Fruit fly (Drosophila melanogaster) whole organism, embryonic: ENCODE results near the gene fusl.
A peak's percentile ranks its signal among the peaks of the same experiment; 100 is the strongest.

Source experiments
- B-H2 ChIP-seq: fragments of 200-800 bp; sonication (Bioruptor generic); optimal IDR thresholded peaks from 2 replicates; lab custom pipeline; 2018; ENCODE audit warnings: missing biosample characterization, mild to moderate bottlenecking, missing genetic modification characterization
- BtbVII ChIP-seq: fragments of 200-800 bp; sonication (Bioruptor generic); optimal IDR thresholded peaks from 3 replicates; lab custom pipeline; 2017; ENCODE audit warnings: missing biosample characterization, mild to moderate bottlenecking, missing genetic modification characterization
- CG10959 ChIP-seq: fragments of 200-800 bp; sonication (Bioruptor generic); IDR thresholded peaks from 2 replicates; pipeline ENCODE4 v1.3.6; 2022; ENCODE audit warnings: missing biosample characterization, missing genetic modification characterization
- CG12071 ChIP-seq: fragments of 200-800 bp; sonication (Bioruptor generic); optimal IDR thresholded peaks from 3 replicates; lab custom pipeline; 2018; ENCODE audit warnings: missing biosample characterization, mild to moderate bottlenecking, missing genetic modification characterization
- CG12942 ChIP-seq: fragments of 200-800 bp; sonication (Bioruptor generic); optimal IDR thresholded peaks from 3 replicates; lab custom pipeline; 2016; ENCODE audit warnings: missing biosample characterization, missing genetic modification characterization
- CG13287 ChIP-seq: fragments of 200-800 bp; sonication (Bioruptor generic); IDR thresholded peaks from 2 replicates; pipeline ENCODE4 v1.3.6; 2022; ENCODE audit warnings: missing biosample characterization, missing genetic modification characterization; ENCODE audit not compliant: partially characterized antibody
- CG13775 ChIP-seq: fragments of 200-800 bp; sonication (Bioruptor generic); optimal IDR thresholded peaks from 3 replicates; lab custom pipeline; 2017; ENCODE audit warnings: missing biosample characterization, mild to moderate bottlenecking, missing genetic modification characterization
- CG14441 ChIP-seq: fragments of 200-800 bp; sonication (Bioruptor generic); IDR thresholded peaks from 2 replicates; pipeline ENCODE4 v1.3.6; 2022; ENCODE audit warnings: missing biosample characterization, missing genetic modification characterization
- CG15011 ChIP-seq: fragments of 200-800 bp; sonication (Bioruptor generic); optimal IDR thresholded peaks from 3 replicates; lab custom pipeline; 2018; ENCODE audit warnings: missing biosample characterization, mild to moderate bottlenecking, missing genetic modification characterization
- CG16779 ChIP-seq: fragments of 200-800 bp; sonication (Bioruptor generic); IDR thresholded peaks from 2 replicates; pipeline ENCODE4 v1.3.6; 2022; ENCODE audit warnings: missing biosample characterization, missing genetic modification characterization
- CG17328 ChIP-seq: fragments of 200-800 bp; sonication (Bioruptor generic); IDR thresholded peaks from 2 replicates; pipeline ENCODE4 v1.3.6; 2022; ENCODE audit warnings: missing biosample characterization, missing genetic modification characterization
- CG17612 ChIP-seq: fragments of 200-800 bp; sonication (Bioruptor generic); IDR thresholded peaks from 2 replicates; pipeline ENCODE4 v1.3.6; 2022; ENCODE audit warnings: missing biosample characterization, missing genetic modification characterization
- CG30403 ChIP-seq: fragments of 200-800 bp; sonication (Bioruptor generic); optimal IDR thresholded peaks from 3 replicates; lab custom pipeline; 2016; ENCODE audit warnings: missing biosample characterization, missing genetic modification characterization
- CG33213 ChIP-seq: fragments of 200-800 bp; sonication (Bioruptor generic); optimal IDR thresholded peaks from 3 replicates; lab custom pipeline; 2016; ENCODE audit warnings: missing biosample characterization, missing genetic modification characterization
- CG3726 ChIP-seq: fragments of 200-800 bp; sonication (Bioruptor generic); IDR thresholded peaks from 3 replicates; pipeline ENCODE4, ENCODE4 v1.3.6; 2022; ENCODE audit warnings: missing biosample characterization, missing genetic modification characterization
- CG4328 ChIP-seq: fragments of 200-800 bp; sonication (Bioruptor generic); optimal IDR thresholded peaks from 3 replicates; lab custom pipeline; 2017; ENCODE audit warnings: missing biosample characterization, missing genetic modification reagents, missing genetic modification characterization
- CG6791 ChIP-seq: fragments of 200-800 bp; sonication (Bioruptor generic); IDR thresholded peaks from 3 replicates; pipeline ENCODE4 v1.3.6; 2022; ENCODE audit warnings: missing biosample characterization, missing genetic modification characterization; ENCODE audit not compliant: partially characterized antibody
- CG7556 ChIP-seq: fragments of 200-800 bp; sonication (Bioruptor generic); optimal IDR thresholded peaks from 2 replicates; lab custom pipeline; 2017; ENCODE audit warnings: missing biosample characterization, mild to moderate bottlenecking, missing genetic modification characterization
- CG8281 ChIP-seq: fragments of 200-800 bp; sonication (Bioruptor generic); optimal IDR thresholded peaks from 2 replicates; lab custom pipeline; 2018; ENCODE audit warnings: missing biosample characterization, mild to moderate bottlenecking, missing genetic modification characterization, moderate library complexity
- CHES-1-like ChIP-seq: fragments of 200-800 bp; sonication (Bioruptor generic); optimal IDR thresholded peaks from 2 replicates; lab custom pipeline; 2016; ENCODE audit warnings: missing biosample characterization, missing genetic modification characterization
- Ets97D ChIP-seq: fragments of 200-800 bp; sonication (Bioruptor generic); optimal IDR thresholded peaks from 3 replicates; lab custom pipeline; 2016; ENCODE audit warnings: missing biosample characterization, missing genetic modification characterization
- Fer1 ChIP-seq: fragments of 200-800 bp; sonication (Bioruptor generic); optimal IDR thresholded peaks from 2 replicates; lab custom pipeline; 2017; ENCODE audit warnings: missing biosample characterization, mild to moderate bottlenecking, missing genetic modification characterization
- H2.0 ChIP-seq: fragments of 200-800 bp; sonication (Bioruptor generic); IDR thresholded peaks from 2 replicates; pipeline ENCODE4 v1.3.6; 2022; ENCODE audit warnings: missing biosample characterization, missing genetic modification characterization
- Hey ChIP-seq: fragments of 200-800 bp; sonication (Bioruptor generic); optimal IDR thresholded peaks from 3 replicates; lab custom pipeline; 2018; ENCODE audit warnings: missing biosample characterization, mild to moderate bottlenecking, missing genetic modification characterization
- Hr78 ChIP-seq, 2 experiments: fragments of 200-800 bp in 1 of 2; fragments of >200 bp in 1 of 2; sonication (Bioruptor generic) in 1 of 2; optimal IDR thresholded peaks; 2 replicates each; lab custom pipeline; 2017 to 2019; ENCODE audit warnings: missing biosample characterization in 2 of 2, missing genetic modification characterization in 2 of 2, mild to moderate bottlenecking in 1 of 2, moderate library complexity in 1 of 2
- Nf-YA ChIP-seq: fragments of 200-800 bp; sonication (Bioruptor generic); IDR thresholded peaks from 2 replicates; pipeline ENCODE4 v1.3.6; 2022; ENCODE audit warnings: missing biosample characterization, missing genetic modification characterization
- Nf-YC ChIP-seq: fragments of 200-800 bp; optimal IDR thresholded peaks from 3 replicates; lab custom pipeline; 2019; ENCODE audit warnings: missing biosample characterization, mild to moderate bottlenecking, missing genetic modification characterization, moderate library complexity
- Poxn ChIP-seq: fragments of 200-800 bp; sonication (Bioruptor generic); IDR thresholded peaks from 2 replicates; pipeline ENCODE4 v1.3.6; 2022; ENCODE audit warnings: missing biosample characterization, missing genetic modification characterization
- Ptx1 ChIP-seq: fragments of 200-800 bp; sonication (Bioruptor generic); IDR thresholded peaks from 2 replicates; pipeline ENCODE4 v1.3.6; 2022; ENCODE audit warnings: missing biosample characterization, missing genetic modification characterization
- Xbp1 ChIP-seq: fragments of 200-800 bp; sonication (Bioruptor generic); optimal IDR thresholded peaks from 3 replicates; lab custom pipeline; 2016; ENCODE audit warnings: missing biosample characterization, mild to moderate bottlenecking, missing genetic modification characterization
- ap ChIP-seq: fragments of 200-800 bp; sonication (Bioruptor generic); IDR thresholded peaks from 2 replicates; pipeline ENCODE4 v1.3.6; 2022; ENCODE audit warnings: missing biosample characterization, missing genetic modification characterization
- az2 ChIP-seq: fragments of 200-800 bp; sonication (Bioruptor generic); optimal IDR thresholded peaks from 3 replicates; lab custom pipeline; 2016; ENCODE audit warnings: missing biosample characterization, missing genetic modification characterization
- ci ChIP-seq: fragments of 200-800 bp; sonication (Bioruptor generic); IDR thresholded peaks from 3 replicates; pipeline ENCODE4 v1.3.6; 2022; ENCODE audit warnings: missing biosample characterization, missing genetic modification characterization
- crc ChIP-seq: fragments of 200-800 bp; sonication (Bioruptor generic); optimal IDR thresholded peaks from 2 replicates; lab custom pipeline; 2016; ENCODE audit warnings: missing biosample characterization, missing genetic modification characterization
- cwo ChIP-seq: fragments of 200-800 bp; sonication (Bioruptor generic); optimal IDR thresholded peaks from 3 replicates; lab custom pipeline; 2017; ENCODE audit warnings: missing biosample characterization, missing genetic modification characterization, mild to moderate bottlenecking, moderate library complexity, missing genetic modification reagents
- da ChIP-seq: fragments of 200-800 bp; sonication (Bioruptor generic); optimal IDR thresholded peaks from 2 replicates; lab custom pipeline; 2016; ENCODE audit warnings: missing biosample characterization, missing genetic modification characterization
- danr ChIP-seq: fragments of 200-800 bp; sonication (Bioruptor generic); IDR thresholded peaks from 2 replicates; pipeline ENCODE4 v1.3.6; 2022; ENCODE audit warnings: missing biosample characterization, missing genetic modification characterization
- dati ChIP-seq: fragments of 200-800 bp; sonication (Bioruptor generic); IDR thresholded peaks from 2 replicates; pipeline ENCODE4 v1.3.6; 2022; ENCODE audit warnings: missing biosample characterization, missing genetic modification characterization
- dysf ChIP-seq: fragments of 200-800 bp; sonication (Bioruptor generic); IDR thresholded peaks from 3 replicates; pipeline ENCODE4 v1.3.6; 2022; ENCODE audit warnings: missing biosample characterization, missing genetic modification characterization
- emc ChIP-seq: fragments of 200-800 bp; sonication (Bioruptor generic); optimal IDR thresholded peaks from 2 replicates; lab custom pipeline; 2016; ENCODE audit warnings: missing biosample characterization, missing genetic modification characterization
- en ChIP-seq: fragments of 200-800 bp; sonication (Bioruptor generic); optimal IDR thresholded peaks from 2 replicates; lab custom pipeline; 2016; ENCODE audit warnings: missing biosample characterization, missing genetic modification characterization
- exex ChIP-seq: fragments of 200-800 bp; sonication (Bioruptor generic); optimal IDR thresholded peaks from 4 replicates; lab custom pipeline; 2018; ENCODE audit warnings: missing biosample characterization, mild to moderate bottlenecking, missing genetic modification characterization, moderate library complexity
- fd102C ChIP-seq: fragments of 200-800 bp; sonication (Bioruptor generic); optimal IDR thresholded peaks from 2 replicates; lab custom pipeline; 2018; ENCODE audit warnings: missing biosample characterization, mild to moderate bottlenecking, missing genetic modification characterization, moderate library complexity
- gsb-n ChIP-seq: fragments of 200-800 bp; sonication (Bioruptor generic); optimal IDR thresholded peaks from 3 replicates; lab custom pipeline; 2018; ENCODE audit warnings: missing biosample characterization, mild to moderate bottlenecking, missing genetic modification characterization
- hbn ChIP-seq: fragments of 200-800 bp; sonication (Bioruptor generic); IDR thresholded peaks from 2 replicates; pipeline ENCODE4 v1.3.6; 2022; ENCODE audit warnings: missing biosample characterization, missing genetic modification characterization; ENCODE audit not compliant: partially characterized antibody
- mirr ChIP-seq: fragments of 200-800 bp; sonication (Bioruptor generic); optimal IDR thresholded peaks from 3 replicates; lab custom pipeline; 2018; ENCODE audit warnings: missing biosample characterization, mild to moderate bottlenecking, missing genetic modification characterization
- pan ChIP-seq, 4 experiments: fragments of >200 bp in 3 of 4; fragments of 200-800 bp in 1 of 4; sonication (Bioruptor generic) in 1 of 4; optimal IDR thresholded peaks in 3 of 4; IDR thresholded peaks in 1 of 4; 2 replicates each; pipeline versions ENCODE4 v1.3.6 to Lab custom; 2017 to 2022; ENCODE audit warnings: missing biosample characterization in 2 of 4, missing genetic modification characterization in 2 of 4, mixed read lengths in 1 of 4
- rib ChIP-seq: fragments of 200-800 bp; sonication (Bioruptor generic); IDR thresholded peaks from 2 replicates; pipeline ENCODE4 v1.3.6; 2022; ENCODE audit warnings: missing biosample characterization, missing genetic modification characterization
- row ChIP-seq: fragments of 200-800 bp; sonication (Bioruptor generic); IDR thresholded peaks from 3 replicates; pipeline ENCODE4 v1.3.6; 2022; ENCODE audit warnings: missing biosample characterization, missing genetic modification characterization
- sisA ChIP-seq: fragments of 200-800 bp; sonication (Bioruptor generic); IDR thresholded peaks from 2 replicates; pipeline ENCODE4 v1.3.6; 2022; ENCODE audit warnings: missing biosample characterization, missing genetic modification characterization
- stwl ChIP-seq: fragments of 200-800 bp; sonication (Bioruptor generic); optimal IDR thresholded peaks from 3 replicates; lab custom pipeline; 2018; ENCODE audit warnings: missing biosample characterization, mild to moderate bottlenecking, missing genetic modification characterization, moderate library complexity
- sug ChIP-seq: fragments of 200-800 bp; optimal IDR thresholded peaks from 2 replicates; lab custom pipeline; 2019; ENCODE audit warnings: missing biosample characterization, mild to moderate bottlenecking, missing genetic modification characterization, moderate library complexity

The fusl gene

DNA sequence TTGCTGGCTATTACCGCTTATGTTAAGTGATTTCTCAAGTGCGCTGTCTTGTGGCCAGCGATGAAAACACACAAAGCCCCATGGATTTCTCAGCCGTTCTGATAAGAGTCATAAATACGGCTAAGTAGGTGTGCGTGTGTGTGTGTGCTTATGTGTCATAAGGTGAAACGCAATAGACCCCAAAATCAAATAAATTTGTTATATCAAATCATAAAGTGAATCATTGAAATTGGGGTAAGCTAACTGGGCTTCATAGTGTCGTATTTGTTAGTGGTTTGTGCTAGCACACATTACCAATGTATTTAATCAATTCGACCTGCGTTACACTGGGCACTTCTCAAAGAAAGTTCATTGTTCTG, 38.3 kb downstream of the fusl start (continued):
- TF ChIP-seq fd102C: no peak
- no peak for TF ChIP-seq CG12071 (GFP tag; lab: Kevin White, UChicago)
- no peak for TF ChIP-seq CG6791
- no peak for TF ChIP-seq CG33213 (GFP tag; lab: Kevin White, UChicago)
- TF ChIP-seq danr: no peak
- TF ChIP-seq H2.0: no peak
- TF ChIP-seq CG17612: no peak
- TF ChIP-seq CG13287 (GFP tag; lab: Robert Waterston, UW): no peak
- TF ChIP-seq Hr78 (GFP tag; optimal IDR thresholded peaks at IDR 0.05; lab: Kevin White, UChicago): peak in 1 of 2 experiments; percentile 54
- TF ChIP-seq CG3726: no peak
- no peak for TF ChIP-seq CG13775 (GFP tag; lab: Kevin White, UChicago)
- no peak for TF ChIP-seq CG4328 (GFP tag; lab: Kevin White, UChicago)
- TF ChIP-seq Fer1 (GFP tag; lab: Kevin White, UChicago): no peak
- TF ChIP-seq CG14441 (GFP tag; lab: Robert Waterston, UW): no peak
- no peak for TF ChIP-seq CHES-1-like
- TF ChIP-seq sug: peak; percentile 27
- TF ChIP-seq CG8281 (tag; lab: Kevin White, UChicago): no peak
- no peak for TF ChIP-seq B-H2 (GFP tag; lab: Kevin White, UChicago)
- no peak for TF ChIP-seq CG10959 (GFP tag; lab: Robert Waterston, UW)
- no peak for TF ChIP-seq cwo (GFP tag; lab: Kevin White, UChicago)
- no peak for TF ChIP-seq pan (optimal IDR thresholded peaks at IDR 0.05; lab: Kevin White, UChicago)
- TF ChIP-seq pan (GFP tag; optimal IDR thresholded peaks at IDR 0.05 in 1 of 2, IDR thresholded peaks at IDR 0.05 in 1 of 2): no peak
- no peak for TF ChIP-seq da (GFP tag; lab: Kevin White, UChicago)
- no peak for TF ChIP-seq CG30403
- no peak for TF ChIP-seq az2 (GFP tag; lab: Kevin White, UChicago)
- TF ChIP-seq crc (GFP tag; lab: Kevin White, UChicago): no peak
- no peak for TF ChIP-seq Poxn (GFP tag; lab: Robert Waterston, UW)
- TF ChIP-seq dati (GFP tag; lab: Robert Waterston, UW): no peak
- TF ChIP-seq CG7556 (GFP tag; lab: Kevin White, UChicago): no peak
- no peak for TF ChIP-seq en
- no peak for TF ChIP-seq gsb-n (tag; lab: Kevin White, UChicago)
- no peak for TF ChIP-seq hbn (GFP tag; lab: Robert Waterston, UW)
- TF ChIP-seq Ets97D (GFP tag; lab: Kevin White, UChicago): no peak
- TF ChIP-seq row (GFP tag; lab: Robert Waterston, UW): no peak
- peak; percentile 22 for TF ChIP-seq mirr (GFP tag; lab: Kevin White, UChicago)
- TF ChIP-seq Nf-YC (tag; lab: Kevin White, UChicago): no peak
- no peak for TF ChIP-seq Ptx1 (GFP tag; lab: Robert Waterston, UW)
- TF ChIP-seq rib (GFP tag; lab: Robert Waterston, UW): no peak
- no peak for TF ChIP-seq stwl
- TF ChIP-seq exex (tag; lab: Kevin White, UChicago): peak; percentile 76
- TF ChIP-seq BtbVII: no peak
- no peak for TF ChIP-seq Nf-YA (GFP tag; lab: Robert Waterston, UW)
- no peak for TF ChIP-seq emc (GFP tag; lab: Kevin White, UChicago)
- no peak for TF ChIP-seq CG12942
- no peak for TF ChIP-seq ci (GFP tag; lab: Robert Waterston, UW)
- no peak for TF ChIP-seq CG17328 (GFP tag; lab: Robert Waterston, UW)
- TF ChIP-seq dysf (GFP tag; lab: Robert Waterston, UW): no peak
- no peak for TF ChIP-seq Xbp1
- TF ChIP-seq ap: no peak
- TF ChIP-seq Hey (tag; lab: Kevin White, UChicago): no peak
- no peak for TF ChIP-seq CG15011 (GFP tag; lab: Kevin White, UChicago)
- TF ChIP-seq CG16779: no peak
- TF ChIP-seq sisA (GFP tag; lab: Robert Waterston, UW): no peak
